Fruit fly (Drosophila melanogaster): ENCODE results near the gene Gdap1.

- TF ChIP-seq klu (GFP tag; IDR thresholded peaks at IDR 0.05) = no peak
- TF ChIP-seq NfI (GFP tag; optimal IDR thresholded peaks at IDR 0.05) = no peak
- TF ChIP-seq toy (GFP tag; IDR thresholded peaks at IDR 0.05) = no peak
- no peak for TF ChIP-seq emc (GFP tag; optimal IDR thresholded peaks at IDR 0.05)
- TF ChIP-seq CG13775 (GFP tag; optimal IDR thresholded peaks at IDR 0.05) = no peak
- TF ChIP-seq HHEX (GFP tag; optimal IDR thresholded peaks at IDR 0.05) = no peak
- no peak for TF ChIP-seq CG14667 (GFP tag; IDR thresholded peaks at IDR 0.05)
- no peak for TF ChIP-seq sna (GFP tag; IDR thresholded peaks at IDR 0.05; ENCODE audit: partially characterized antibody)
- no peak for TF ChIP-seq CTCF (GFP tag; optimal IDR thresholded peaks at IDR 0.05)
Observed at dm6 chr3L:5183662-5184061, 41.9 kb downstream of the Gdap1 start.

All from whole organism, embryonic.